Worm (Caenorhabditis elegans) whole organism, early embryonic: ENCODE results near the gene Y82E9BR.22.
"Not testable (repeated sequence)": the region's sequence is repeated elsewhere in the genome, so short reads cannot be mapped to it uniquely, and the experiment has no call there.

ENCODE experiments used
- B0310.2 ChIP-seq: sonication (generic microtip); optimal IDR thresholded peaks from 2 replicates; lab custom pipeline; 2016; ENCODE audit warnings: mild to moderate bottlenecking, missing genetic modification characterization, missing compliant biosample characterization
- F13C5.2 ChIP-seq: sonication (generic microtip); optimal IDR thresholded peaks from 2 replicates; lab custom pipeline; 2017; ENCODE audit warnings: mild to moderate bottlenecking, missing genetic modification characterization, inconsistent platforms, missing compliant biosample characterization
- aly-1 ChIP-seq: sonication (generic microtip); optimal IDR thresholded peaks from 2 replicates; lab custom pipeline; 2016; ENCODE audit warnings: missing genetic modification characterization, missing compliant biosample characterization
- ama-1 ChIP-seq: fragments of 150-350 bp; optimal IDR thresholded peaks from 2 replicates; lab custom pipeline; 2014
- ceh-13 ChIP-seq: fragments of 200-800 bp; sonication (Bioruptor generic); optimal IDR thresholded peaks from 2 replicates; lab custom pipeline; 2018; ENCODE audit warnings: mild to moderate bottlenecking, missing genetic modification characterization, missing compliant biosample characterization
- ceh-36 ChIP-seq: sonication (generic microtip); optimal IDR thresholded peaks from 2 replicates; lab custom pipeline; 2016; ENCODE audit warnings: missing genetic modification characterization, inconsistent platforms, missing compliant biosample characterization
- ets-7 ChIP-seq: sonication (generic microtip); optimal IDR thresholded peaks from 2 replicates; lab custom pipeline; 2016; ENCODE audit warnings: missing genotype, missing genetic modification characterization, missing compliant biosample characterization
- flt-1 ChIP-seq: fragments of 200-800 bp; sonication (Bioruptor generic); IDR thresholded peaks from 2 replicates; pipeline ENCODE4 v1.3.6; 2022; ENCODE audit warnings: missing genetic modification characterization, missing compliant biosample characterization
- hmbx-1 ChIP-seq: sonication (generic microtip); optimal IDR thresholded peaks from 2 replicates; lab custom pipeline; 2016; ENCODE audit warnings: mild to moderate bottlenecking, missing genetic modification characterization, missing compliant biosample characterization
- hmg-4 ChIP-seq: fragments of 200-800 bp; sonication (Bioruptor generic); optimal IDR thresholded peaks from 2 replicates; lab custom pipeline; 2018; ENCODE audit warnings: mild to moderate bottlenecking, missing genetic modification characterization, missing compliant biosample characterization
- hnd-1 ChIP-seq: sonication (generic microtip); optimal IDR thresholded peaks from 2 replicates; lab custom pipeline; 2016; ENCODE audit warnings: missing genetic modification characterization, missing compliant biosample characterization
- pes-1 ChIP-seq: fragments of 200-800 bp; sonication (Bioruptor generic); IDR thresholded peaks from 2 replicates; pipeline ENCODE4 v1.3.6; 2022; ENCODE audit warnings: missing genetic modification reagents, missing genetic modification characterization, missing compliant biosample characterization
- scrt-1 ChIP-seq: fragments of 200-800 bp; sonication (Bioruptor generic); IDR thresholded peaks from 2 replicates; pipeline ENCODE4 v1.3.6; 2022; ENCODE audit warnings: missing genetic modification characterization, missing compliant biosample characterization
- sea-1 ChIP-seq: fragments of 200-800 bp; sonication (Bioruptor generic); conservative IDR thresholded peaks from 2 replicates; pipeline ENCODE4 v1.3.6; 2022; ENCODE audit warnings: missing genetic modification characterization, missing compliant biosample characterization
- tbx-11 ChIP-seq: fragments of 200-800 bp; sonication (Bioruptor generic); IDR thresholded peaks from 2 replicates; pipeline ENCODE4 v1.3.6; 2022; ENCODE audit warnings: missing genetic modification characterization, missing compliant biosample characterization
- tbx-37 ChIP-seq: fragments of 200-800 bp; sonication (Bioruptor generic); conservative IDR thresholded peaks from 2 replicates; pipeline ENCODE4 v1.3.6; 2022; ENCODE audit warnings: missing genetic modification reagents, missing genetic modification characterization, missing compliant biosample characterization
- tra-4 ChIP-seq: sonication (generic microtip); optimal IDR thresholded peaks from 2 replicates; lab custom pipeline; 2017; ENCODE audit warnings: missing genetic modification characterization, missing compliant biosample characterization

Gene Y82E9BR.22

ce11 chrIII:1384694-1385093 is 24.3 kb downstream of the Y82E9BR.22 start:
- no peak for TF ChIP-seq tra-4 (tag; lab: Kevin White, UChicago)
- TF ChIP-seq flt-1 (GFP tag; lab: Robert Waterston, UW), result no peak
- no peak for TF ChIP-seq B0310.2
- TF ChIP-seq hmg-4 (GFP tag; lab: Kevin White, UChicago), result no peak
- no peak for TF ChIP-seq ets-7 (tag; lab: Kevin White, UChicago)
- no peak for TF ChIP-seq hmbx-1 (tag; lab: Kevin White, UChicago)
- no peak for TF ChIP-seq ama-1 (lab: Kevin White, UChicago)
- no peak for TF ChIP-seq tbx-11 (GFP tag; lab: Robert Waterston, UW)
- no peak for TF ChIP-seq ceh-36 (tag; lab: Kevin White, UChicago)
- TF ChIP-seq sea-1 (GFP tag; lab: Robert Waterston, UW), result no peak
- TF ChIP-seq ceh-13 (GFP tag; lab: Kevin White, UChicago), result no peak
- no peak for TF ChIP-seq hnd-1
- no peak for TF ChIP-seq pes-1 (GFP tag; lab: Robert Waterston, UW)
- no peak for TF ChIP-seq scrt-1 (GFP tag; lab: Robert Waterston, UW)

- TF ChIP-seq ceh-13 (GFP tag; lab: Kevin White, UChicago), result no peak
- TF ChIP-seq F13C5.2 (tag; lab: Kevin White, UChicago), result no peak
- no peak for TF ChIP-seq flt-1 (GFP tag; lab: Robert Waterston, UW)
- no peak for TF ChIP-seq ets-7 (tag; lab: Kevin White, UChicago)
- TF ChIP-seq tbx-11 (GFP tag; lab: Robert Waterston, UW), result no peak
- TF ChIP-seq B0310.2, result no peak
- TF ChIP-seq hmg-4 (GFP tag; lab: Kevin White, UChicago), result no peak
- TF ChIP-seq ama-1 (lab: Kevin White, UChicago), result no peak
- no peak for TF ChIP-seq pes-1 (GFP tag; lab: Robert Waterston, UW)
- no peak for TF ChIP-seq hnd-1
- TF ChIP-seq sea-1 (GFP tag; lab: Robert Waterston, UW), result no peak
- no peak for TF ChIP-seq hmbx-1 (tag; lab: Kevin White, UChicago)
These were observed 24.9 kb downstream of the Y82E9BR.22 start, which contains the start of the genes fbxa-138 and Y82E9BR.5 for ce11 chrIII:1384092-1384491. Gene fbxa-138, minus strand, starts transcription at chrIII:1384252. Gene Y82E9BR.5, plus strand, starts transcription at chrIII:1384370.

ce11 chrIII:1383483-1383882 is 25.6 kb downstream of the Y82E9BR.22 start:
- no peak for TF ChIP-seq ceh-13 (GFP tag; lab: Kevin White, UChicago)
- no peak for TF ChIP-seq tra-4 (tag; lab: Kevin White, UChicago)
- TF ChIP-seq B0310.2, result no peak
- TF ChIP-seq aly-1, result no peak
- no peak for TF ChIP-seq sea-1 (GFP tag; lab: Robert Waterston, UW)
- TF ChIP-seq ets-7 (tag; lab: Kevin White, UChicago), result no peak
- TF ChIP-seq tbx-11 (GFP tag; lab: Robert Waterston, UW), result no peak
- no peak for TF ChIP-seq hmg-4 (GFP tag; lab: Kevin White, UChicago)
- TF ChIP-seq pes-1 (GFP tag; lab: Robert Waterston, UW), result no peak
- TF ChIP-seq hnd-1, result no peak
- TF ChIP-seq ama-1 (lab: Kevin White, UChicago), result no peak
- TF ChIP-seq hmbx-1 (tag; lab: Kevin White, UChicago), result no peak
- no peak for TF ChIP-seq F13C5.2 (tag; lab: Kevin White, UChicago)
- no peak for TF ChIP-seq tbx-37
- TF ChIP-seq ceh-36 (tag; lab: Kevin White, UChicago), result no peak
- TF ChIP-seq flt-1 (GFP tag; lab: Robert Waterston, UW), result no peak
- no peak for TF ChIP-seq scrt-1 (GFP tag; lab: Robert Waterston, UW)

ce11 chrIII:1380535-1381274 is 28.3 kb downstream of the Y82E9BR.22 start, which contains the start of the genes pals-21 and Y82E9BR.6:
Gene pals-21, minus strand, starts transcription at chrIII:1380635.
Gene Y82E9BR.6, plus strand, starts transcription at chrIII:1381224.
- TF ChIP-seq scrt-1 (GFP tag; lab: Robert Waterston, UW) (no peak), pes-1 (GFP tag; lab: Robert Waterston, UW) (no peak), B0310.2 (no peak), tra-4 (tag; lab: Kevin White, UChicago) (no peak), tbx-11 (GFP tag; lab: Robert Waterston, UW) (no peak), sea-1 (GFP tag; lab: Robert Waterston, UW) (no peak), flt-1 (GFP tag; lab: Robert Waterston, UW) (no peak), hmg-4 (GFP tag; lab: Kevin White, UChicago) (no peak), ama-1 (lab: Kevin White, UChicago) (no peak), tbx-37 (no peak), ceh-13 (GFP tag; lab: Kevin White, UChicago) (no peak), F13C5.2 (tag; lab: Kevin White, UChicago) (no peak), aly-1 (no peak)

ce11 chrIII:1377903-1378302 is 31.1 kb downstream of the Y82E9BR.22 start, which contains the start of gene pals-40:
Gene pals-40, minus strand, starts transcription at chrIII:1378003.
- TF ChIP-seq ama-1 (lab: Kevin White, UChicago); ets-7 (tag; lab: Kevin White, UChicago); scrt-1 (GFP tag; lab: Robert Waterston, UW): not testable (repeated sequence)

ce11 chrIII:1375491-1375890 is 33.5 kb downstream of the Y82E9BR.22 start, which contains the start of gene Y82E9BR.10:
Gene Y82E9BR.10, minus strand, starts transcription at chrIII:1375591.
- not testable (repeated sequence) for TF ChIP-seq B0310.2; ceh-13 (GFP tag; lab: Kevin White, UChicago); tra-4 (tag; lab: Kevin White, UChicago)

- TF ChIP-seq sea-1 (GFP tag; lab: Robert Waterston, UW), result no peak
- TF ChIP-seq tra-4 (tag; lab: Kevin White, UChicago), result no peak
- TF ChIP-seq ceh-13 (GFP tag; lab: Kevin White, UChicago), result no peak
- TF ChIP-seq tbx-11 (GFP tag; lab: Robert Waterston, UW), result no peak
- TF ChIP-seq hmg-4 (GFP tag; lab: Kevin White, UChicago), result no peak
- TF ChIP-seq aly-1, result no peak
- TF ChIP-seq hnd-1, result no peak
- TF ChIP-seq F13C5.2 (tag; lab: Kevin White, UChicago), result no peak
- no peak for TF ChIP-seq B0310.2
- no peak for TF ChIP-seq tbx-37
- TF ChIP-seq ets-7 (tag; lab: Kevin White, UChicago), result no peak
- no peak for TF ChIP-seq scrt-1 (GFP tag; lab: Robert Waterston, UW)
- TF ChIP-seq flt-1 (GFP tag; lab: Robert Waterston, UW), result no peak
- TF ChIP-seq pes-1 (GFP tag; lab: Robert Waterston, UW), result no peak
- no peak for TF ChIP-seq hmbx-1 (tag; lab: Kevin White, UChicago)
- TF ChIP-seq ama-1 (lab: Kevin White, UChicago), result no peak
- TF ChIP-seq ceh-36 (tag; lab: Kevin White, UChicago), result no peak
These were observed 34.7 kb downstream of the Y82E9BR.22 start, which contains the start of gene Y82E9BR.20 for ce11 chrIII:1374355-1374807. Gene Y82E9BR.20, plus strand, starts transcription at chrIII:1374405.
